Worm (Caenorhabditis elegans) whole organism, L2 larva: ENCODE measurements around the gene smvt-1.

Experiments
- lin-13 ChIP-seq: fragments of 150-350 bp; optimal IDR thresholded peaks from 2 replicates; lab custom pipeline; 2014; ENCODE audit warnings: missing biosample characterization, missing genetic modification reagents, missing genetic modification characterization
- zag-1 ChIP-seq: fragments of 150-350 bp; optimal IDR thresholded peaks from 2 replicates; lab custom pipeline; 2014; ENCODE audit warnings: missing biosample characterization, missing genetic modification characterization

- TF ChIP-seq lin-13 (peak; percentile 9), zag-1 (tag; lab: Kevin White, UChicago) (no peak)
Measured at ce11 chrX:2527877-2528276, 20.9 kb downstream of the smvt-1 start.
